Fruit fly (Drosophila melanogaster): Measurements from ENCODE around the gene TRAM.

- TF ChIP-seq psq (optimal IDR thresholded peaks at IDR 0.05) (no peak), CG8478 (optimal IDR thresholded peaks at IDR 0.05) (no peak), Dll (optimal IDR thresholded peaks at IDR 0.05) (no peak), pan (optimal IDR thresholded peaks at IDR 0.05) (no peak), usp (GFP tag; optimal IDR thresholded peaks at IDR 0.05) (no peak), EcR (GFP tag; optimal IDR thresholded peaks at IDR 0.05) (no peak)
Observed at dm6 chrX:948285-948556, 13.2 kb downstream of the TRAM start.
